Worm (Caenorhabditis elegans): ENCODE data around the gene F01F1.15.

DNA sequence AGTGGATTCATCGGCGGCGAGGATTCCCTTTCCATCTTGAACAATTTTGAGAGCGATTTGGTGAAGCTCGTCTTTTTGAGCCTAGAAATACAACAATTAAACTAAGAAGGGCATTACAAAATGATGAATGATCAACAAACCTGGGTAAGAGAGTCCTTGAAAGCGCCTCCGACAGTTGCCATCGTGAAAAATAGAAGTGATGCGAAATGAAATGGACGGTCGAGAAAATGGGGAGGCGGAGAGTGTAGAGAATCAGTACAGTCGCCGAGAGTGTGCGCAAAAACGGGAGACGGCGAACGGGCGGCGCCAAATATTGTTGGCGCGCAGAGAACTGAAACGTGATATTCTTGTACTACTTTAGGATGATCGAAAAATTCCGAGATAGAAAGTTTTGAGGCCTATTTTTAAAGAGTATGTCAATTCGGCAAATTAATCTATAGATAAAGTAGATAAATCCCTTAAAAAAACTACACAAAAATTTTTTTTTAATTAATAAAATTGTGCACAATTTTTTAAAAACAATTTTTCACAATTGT is 6.9 kb upstream of the F01F1.15 start, which contains the start of gene aldo-2:
- no peak for TF ChIP-seq ccch-3 (GFP tag; optimal IDR thresholded peaks at IDR 0.05)
- TF ChIP-seq Y53G8AR.9 (GFP tag; conservative IDR thresholded peaks at IDR 0.05), result peak; percentile 84; the same call in 1 of the 2 replicates
- peak; percentile 69 for TF ChIP-seq mcd-1 (GFP tag; IDR thresholded peaks at IDR 0.05)
- TF ChIP-seq pha-4 (tag; optimal IDR thresholded peaks at IDR 0.05), result no peak

All from whole organism, young adult.